Fruit fly (Drosophila melanogaster): ENCODE results near the gene hop.

hop gene

dm6 chrX:11367783-11368509 is at the start of gene hop, which contains the start of gene Tim8:
Gene hop, minus strand, starts transcription at chrX:11368098.
Gene Tim8, plus strand, starts transcription at chrX:11368445.
- TF ChIP-seq woc (GFP tag; optimal IDR thresholded peaks at IDR 0.05), result no peak
- TF ChIP-seq Jra (GFP tag; optimal IDR thresholded peaks at IDR 0.05), result peak; percentile 12
- no peak for TF ChIP-seq h (GFP tag; optimal IDR thresholded peaks at IDR 0.05)
- peak; percentile 69 for TF ChIP-seq Myc (optimal IDR thresholded peaks at IDR 0.05)
- no peak for TF ChIP-seq Rel (GFP tag; optimal IDR thresholded peaks at IDR 0.05)
- TF ChIP-seq Rel (tag; optimal IDR thresholded peaks at IDR 0.05), result peak; percentile 14

dm6 chrX:11417322-11417721 is 49.4 kb upstream of the hop start, which contains the start of the genes Gr10a and Or10a:
Gene Gr10a, minus strand, starts transcription at chrX:11417422.
Gene Or10a, minus strand, starts transcription at chrX:11417422.
- TF ChIP-seq Mio (GFP tag; optimal IDR thresholded peaks at IDR 0.05) (no peak), Hr83 (GFP tag; optimal IDR thresholded peaks at IDR 0.05; ENCODE audit: poor library complexity, severe bottlenecking) (no peak), sage (GFP tag; optimal IDR thresholded peaks at IDR 0.05) (no peak), h (GFP tag; optimal IDR thresholded peaks at IDR 0.05) (no peak), fru (GFP tag; optimal IDR thresholded peaks at IDR 0.05) (no peak), psq (GFP tag; optimal IDR thresholded peaks at IDR 0.05) (no peak), br (GFP tag; optimal IDR thresholded peaks at IDR 0.05) (no peak)

- TF ChIP-seq dl (GFP tag; optimal IDR thresholded peaks at IDR 0.05; ENCODE audit: insufficient read depth in 1 of 2, partially characterized antibody in 2 of 2) (no peak), dsf (GFP tag; optimal IDR thresholded peaks at IDR 0.05; ENCODE audit: borderline replicate concordance) (no peak), Dfd (GFP tag; optimal IDR thresholded peaks at IDR 0.05) (no peak), rgr (GFP tag; optimal IDR thresholded peaks at IDR 0.05) (no peak), Rel (GFP tag; optimal IDR thresholded peaks at IDR 0.05) (no peak), Rel (tag; optimal IDR thresholded peaks at IDR 0.05) (no peak), lola (GFP tag; optimal IDR thresholded peaks at IDR 0.05) (no peak), woc (GFP tag; optimal IDR thresholded peaks at IDR 0.05) (no peak), dmrt93B (GFP tag; optimal IDR thresholded peaks at IDR 0.05) (no peak)
These were observed 45.2 kb upstream of the hop start, which contains the start of gene Gr10b for dm6 chrX:11413090-11413489. Gene Gr10b, minus strand, starts transcription at chrX:11413190.

dm6 chrX:11409647-11410046 is 41.7 kb upstream of the hop start, which contains the start of gene CG15196:
Gene CG15196, plus strand, starts transcription at chrX:11409947.
- no peak for TF ChIP-seq brk (GFP tag; optimal IDR thresholded peaks at IDR 0.05)
- no peak for TF ChIP-seq OdsH (GFP tag; optimal IDR thresholded peaks at IDR 0.05)
- TF ChIP-seq Sp1 (GFP tag; optimal IDR thresholded peaks at IDR 0.05), result no peak
- no peak for TF ChIP-seq dl (GFP tag; optimal IDR thresholded peaks at IDR 0.05; ENCODE audit: insufficient read depth in 1 of 2, partially characterized antibody in 2 of 2)
- no peak for TF ChIP-seq CrebA (GFP tag; optimal IDR thresholded peaks at IDR 0.05; ENCODE audit: borderline replicate concordance)
- no peak for TF ChIP-seq Mio (GFP tag; optimal IDR thresholded peaks at IDR 0.05)
- TF ChIP-seq tai (GFP tag; optimal IDR thresholded peaks at IDR 0.05), result no peak
- TF ChIP-seq pan (optimal IDR thresholded peaks at IDR 0.05), result no peak
- TF ChIP-seq HLH106 (tag; optimal IDR thresholded peaks at IDR 0.05), result no peak
- TF ChIP-seq dsf (GFP tag; optimal IDR thresholded peaks at IDR 0.05; ENCODE audit: borderline replicate concordance), result no peak
- no peak for TF ChIP-seq h (GFP tag; optimal IDR thresholded peaks at IDR 0.05)
- TF ChIP-seq jim (GFP tag; optimal IDR thresholded peaks at IDR 0.05), result no peak
- no peak for TF ChIP-seq N (GFP tag; optimal IDR thresholded peaks at IDR 0.05)
- no peak for TF ChIP-seq Jra (GFP tag; optimal IDR thresholded peaks at IDR 0.05)

- no peak for TF ChIP-seq Abd-B (GFP tag; optimal IDR thresholded peaks at IDR 0.05)
- no peak for TF ChIP-seq dsf (GFP tag; optimal IDR thresholded peaks at IDR 0.05; ENCODE audit: borderline replicate concordance)
- no peak for TF ChIP-seq Jra (GFP tag; optimal IDR thresholded peaks at IDR 0.05)
- TF ChIP-seq h (GFP tag; optimal IDR thresholded peaks at IDR 0.05), result no peak
These were observed 36.3 kb upstream of the hop start for dm6 chrX:11404247-11404646.

- no peak for TF ChIP-seq CrebA (GFP tag; optimal IDR thresholded peaks at IDR 0.05; ENCODE audit: borderline replicate concordance)
- no peak for TF ChIP-seq sv (GFP tag; optimal IDR thresholded peaks at IDR 0.05)
- no peak for TF ChIP-seq ey (GFP tag; optimal IDR thresholded peaks at IDR 0.05)
- TF ChIP-seq N (GFP tag; optimal IDR thresholded peaks at IDR 0.05), result no peak
- peak in 1 of 2 experiments; percentile 10 for TF ChIP-seq foxo (GFP tag; optimal IDR thresholded peaks at IDR 0.05)
These were observed 25.2 kb upstream of the hop start for dm6 chrX:11393003-11393620.
